Fruit fly (Drosophila melanogaster): ENCODE measurements around the gene CG1275.

dm6 chr3L:2262515-2262944 lies 5.3 kb upstream of the CG1275 start, which contains the start of the genes oxt and CG13807:
- TF ChIP-seq CTCF (optimal IDR thresholded peaks at IDR 0.05) (no peak), CG8478 (optimal IDR thresholded peaks at IDR 0.05) (no peak)

All from S2 (cell line).